Fruit fly (Drosophila melanogaster) whole organism, adult: ENCODE results near the gene CG14715.

Experiments used
- CG11617 ChIP-seq: fragments of 200-800 bp; sonication (Bioruptor generic); optimal IDR thresholded peaks from 2 replicates; lab custom pipeline; 2017; ENCODE audit warnings: mild to moderate bottlenecking, missing biosample characterization, missing genetic modification reagents, missing genetic modification characterization
- CG14711 ChIP-seq: fragments of 200-800 bp; sonication (Bioruptor generic); optimal IDR thresholded peaks from 2 replicates; lab custom pipeline; 2018; ENCODE audit warnings: missing biosample characterization, mild to moderate bottlenecking, missing genetic modification characterization, moderate library complexity
- CG7045 ChIP-seq: fragments of 200-800 bp; sonication (Bioruptor generic); optimal IDR thresholded peaks from 2 replicates; lab custom pipeline; 2017; ENCODE audit warnings: missing biosample characterization, mild to moderate bottlenecking, missing genetic modification characterization
- Clk ChIP-seq: fragments of 200-800 bp; sonication (Bioruptor generic); optimal IDR thresholded peaks from 2 replicates; lab custom pipeline; 2017; ENCODE audit warnings: missing biosample characterization, missing genetic modification characterization
- Crg-1 ChIP-seq: fragments of 200-800 bp; sonication (Bioruptor generic); optimal IDR thresholded peaks from 2 replicates; lab custom pipeline; 2016; ENCODE audit warnings: missing biosample characterization, missing genetic modification characterization
- Hr96 ChIP-seq: fragments of 200-800 bp; sonication (Bioruptor generic); optimal IDR thresholded peaks from 2 replicates; lab custom pipeline; 2016; ENCODE audit warnings: missing biosample characterization, missing genetic modification characterization
- Mnt ChIP-seq: fragments of 200-800 bp; sonication (Bioruptor generic); optimal IDR thresholded peaks from 2 replicates; lab custom pipeline; 2016; ENCODE audit warnings: missing biosample characterization, mild to moderate bottlenecking, missing genetic modification characterization
- bab1 ChIP-seq: fragments of 200-800 bp; sonication (Bioruptor generic); optimal IDR thresholded peaks from 3 replicates; lab custom pipeline; 2019; ENCODE audit warnings: missing biosample characterization, mild to moderate bottlenecking, missing genetic modification characterization, moderate library complexity
- cnc ChIP-seq, 2 experiments: fragments of >200 bp; optimal IDR thresholded peaks; 2 replicates each; lab custom pipeline; 2017
- kay ChIP-seq: fragments of 200-800 bp; sonication (Bioruptor generic); peaks from one replicate; lab custom pipeline; 2016; ENCODE audit warnings: missing biosample characterization, missing genetic modification characterization, borderline replicate concordance

DNA sequence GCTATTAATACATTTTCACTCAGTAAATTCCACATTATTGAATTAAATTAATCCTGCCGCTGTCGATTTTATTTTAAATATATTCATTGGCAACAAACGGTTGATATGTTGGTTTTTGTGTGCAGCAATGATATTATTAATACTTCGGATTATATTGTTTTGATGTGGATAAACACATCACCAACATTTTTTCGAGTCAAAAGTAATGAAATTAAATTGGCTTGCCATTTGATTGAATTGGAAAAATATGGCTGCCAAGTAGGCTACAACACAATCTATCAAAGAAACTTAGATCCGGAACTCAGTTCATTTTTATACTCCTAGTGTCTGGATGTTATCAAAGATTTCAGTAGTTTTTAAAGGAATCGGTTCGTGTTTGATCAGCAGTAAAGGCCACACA, 26.3 kb downstream of the CG14715 start, which contains the start of gene CG14718:
- TF ChIP-seq kay (GFP tag; lab: Kevin White, UChicago) (no peak), Hr96 (GFP tag; lab: Kevin White, UChicago) (no peak), Crg-1 (GFP tag; lab: Kevin White, UChicago) (no peak), Clk (no peak), cnc (optimal IDR thresholded peaks at IDR 0.05; lab: Kevin White, UChicago) (no peak), CG7045 (GFP tag; lab: Kevin White, UChicago) (no peak), bab1 (GFP tag; lab: Kevin White, UChicago) (no peak), Mnt (GFP tag; lab: Kevin White, UChicago) (no peak), CG14711 (no peak), CG11617 (no peak)
